Fruit fly (Drosophila melanogaster): ENCODE results near the gene CG8004.
A peak's percentile ranks its signal among the peaks of the same experiment; 100 is the strongest.

CG8004 gene

DNA sequence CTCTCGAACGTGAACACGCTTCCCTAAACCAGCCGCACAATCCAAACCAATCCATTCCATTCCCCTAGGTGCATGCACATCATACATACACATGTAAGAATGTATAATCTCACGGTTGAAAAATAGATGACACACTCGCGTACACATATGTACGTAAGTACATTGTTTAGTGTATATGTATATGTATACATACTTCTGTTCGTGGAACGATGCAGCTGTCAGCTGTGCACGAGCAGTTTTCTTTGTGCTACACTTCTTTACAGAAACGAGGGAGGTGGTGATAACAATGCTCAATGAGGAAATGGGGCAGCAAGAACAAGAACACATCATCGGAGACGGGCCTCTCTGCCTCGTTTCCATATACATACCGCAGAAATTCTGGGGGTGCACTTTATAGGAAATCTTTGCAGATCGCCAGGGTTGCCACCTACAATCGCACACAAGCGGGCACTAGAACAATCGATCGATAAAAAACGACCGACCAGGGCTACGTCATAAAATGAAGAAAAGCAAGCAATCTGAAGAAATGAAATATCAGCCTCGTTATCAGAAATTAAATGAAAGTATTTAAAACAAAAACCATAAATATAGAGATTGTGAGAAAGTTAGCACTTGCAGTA is 28.9 kb downstream of the CG8004 start (continued):
- TF ChIP-seq CG4854 (GFP tag; optimal IDR thresholded peaks at IDR 0.05) (no peak), knrl (GFP tag; IDR thresholded peaks at IDR 0.05; ENCODE audit: partially characterized antibody) (no peak), Dll (GFP tag; IDR thresholded peaks at IDR 0.05; ENCODE audit: partially characterized antibody) (0 out of 4 replicates have a peak, but pooled peaks have one; percentile 35), bbx (GFP tag; IDR thresholded peaks at IDR 0.05; ENCODE audit: partially characterized antibody) (peak; percentile 61; the same call in 1 of the 2 replicates), CG4707 (GFP tag; optimal IDR thresholded peaks at IDR 0.05) (no peak), CG2889 (GFP tag; IDR thresholded peaks at IDR 0.05) (no peak), CG11085 (GFP tag; IDR thresholded peaks at IDR 0.05) (no peak), BtbVII (GFP tag; optimal IDR thresholded peaks at IDR 0.05) (no peak), fd3F (GFP tag; optimal IDR thresholded peaks at IDR 0.05) (no peak), Lhr (GFP tag; optimal IDR thresholded peaks at IDR 0.05) (no peak), CG9797 (GFP tag; optimal IDR thresholded peaks at IDR 0.05) (no peak), Sox100B (GFP tag; optimal IDR thresholded peaks at IDR 0.05) (no peak), Blimp-1 (GFP tag; optimal IDR thresholded peaks at IDR 0.05) (no peak), nau (GFP tag; optimal IDR thresholded peaks at IDR 0.05) (peak; percentile 40), CG3995 (GFP tag; optimal IDR thresholded peaks at IDR 0.05) (no peak), z (GFP tag; IDR thresholded peaks at IDR 0.05) (no peak), fru (optimal IDR thresholded peaks at IDR 0.05) (no peak), CG7786 (GFP tag; optimal IDR thresholded peaks at IDR 0.05) (no peak), HmgD (GFP tag; optimal IDR thresholded peaks at IDR 0.05) (no peak), CG14050 (GFP tag; IDR thresholded peaks at IDR 0.05) (no peak), CG2712 (tag; optimal IDR thresholded peaks at IDR 0.05) (no peak), chinmo (GFP tag; IDR thresholded peaks at IDR 0.05; ENCODE audit: partially characterized antibody) (0 out of 4 replicates have a peak, but pooled peaks have one; percentile 64), CG6254 (GFP tag; optimal IDR thresholded peaks at IDR 0.05) (no peak), Tbp (GFP tag; optimal IDR thresholded peaks at IDR 0.05) (no peak), CG2129 (GFP tag; IDR thresholded peaks at IDR 0.05; ENCODE audit: partially characterized antibody) (no peak), CG13296 (GFP tag; optimal IDR thresholded peaks at IDR 0.05) (no peak), Bdp1 (GFP tag; optimal IDR thresholded peaks at IDR 0.05) (no peak), CG1792 (GFP tag; optimal IDR thresholded peaks at IDR 0.05) (no peak), Abd-B (GFP tag; optimal IDR thresholded peaks at IDR 0.05) (no peak), CG12219 (GFP tag; optimal IDR thresholded peaks at IDR 0.05) (no peak), usp (GFP tag; optimal IDR thresholded peaks at IDR 0.05) (no peak), Hr51 (GFP tag; optimal IDR thresholded peaks at IDR 0.05) (no peak), sqz (GFP tag; optimal IDR thresholded peaks at IDR 0.05) (no peak), CG9727 (GFP tag; optimal IDR thresholded peaks at IDR 0.05) (no peak), CG3847 (GFP tag; IDR thresholded peaks at IDR 0.05) (no peak), CG4282 (GFP tag; optimal IDR thresholded peaks at IDR 0.05) (no peak), CG11696 (GFP tag; IDR thresholded peaks at IDR 0.05) (no peak), peb (GFP tag; IDR thresholded peaks at IDR 0.05) (no peak), lbe (GFP tag; optimal IDR thresholded peaks at IDR 0.05) (no peak), Side (GFP tag; optimal IDR thresholded peaks at IDR 0.05) (no peak), Atf-2 (GFP tag; optimal IDR thresholded peaks at IDR 0.05) (no peak), hkb (optimal IDR thresholded peaks at IDR 0.05) (no peak), hkb (GFP tag; IDR thresholded peaks at IDR 0.05) (0 out of 2 replicates have a peak, but pooled peaks have one; percentile 12), CG11504 (tag; optimal IDR thresholded peaks at IDR 0.05) (no peak), psq (GFP tag; optimal IDR thresholded peaks at IDR 0.05) (no peak)
